Worm (Caenorhabditis elegans): ENCODE measurements around the gene Y14H12A.1.

Gene Y14H12A.1

DNA sequence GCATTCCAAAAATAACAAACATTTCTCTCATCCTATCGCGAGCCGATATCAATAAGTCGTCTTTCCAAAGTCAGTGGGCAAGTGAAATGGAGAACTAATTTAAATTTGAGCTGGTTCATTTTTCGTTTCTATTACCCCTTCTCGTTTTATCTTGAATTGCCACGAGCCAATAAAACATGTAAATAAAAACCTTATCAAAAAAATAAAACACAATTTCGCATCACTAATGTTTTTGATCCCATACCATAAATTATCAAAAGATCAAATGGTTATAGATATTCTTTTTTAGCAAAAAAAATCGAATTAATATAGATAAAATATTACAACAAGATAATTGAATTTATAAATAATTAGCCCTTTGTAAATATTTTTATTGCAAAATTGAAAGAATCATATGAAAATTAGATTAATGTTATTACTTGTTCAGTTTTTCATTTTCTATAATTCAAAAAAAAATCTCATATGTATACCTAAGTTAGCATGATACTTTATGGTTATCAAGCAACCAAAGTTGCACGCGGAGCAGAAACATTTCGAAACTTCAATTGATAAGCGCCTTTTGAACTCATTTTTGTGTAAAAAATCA, at the start of gene Y14H12A.1:
Gene Y14H12A.1 (plus strand): TSS at position 536 of the 586 bp plus-strand sequence.
- no peak for TF ChIP-seq unc-62 (GFP tag; optimal IDR thresholded peaks at IDR 0.05)

DNA sequence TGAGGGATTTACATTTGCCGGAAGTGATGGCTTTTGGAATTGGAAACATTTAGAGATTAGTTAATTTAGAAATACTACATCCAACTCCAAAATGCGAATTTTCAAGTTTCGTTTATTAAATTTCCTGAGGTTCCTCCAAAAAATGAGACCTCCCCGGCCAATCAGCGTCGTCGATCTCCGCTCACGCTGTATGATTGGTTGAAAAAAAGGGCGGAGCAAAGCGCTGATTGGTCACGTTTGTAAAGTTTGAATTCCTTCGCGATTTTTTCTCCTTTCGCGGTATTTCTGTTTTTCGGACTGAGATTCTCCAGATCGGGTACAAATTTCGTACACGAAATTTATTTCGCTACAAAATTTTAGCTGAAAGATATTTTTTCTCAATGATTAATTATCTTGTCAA, 45.6 kb upstream of the Y14H12A.1 start:
- TF ChIP-seq unc-62 (GFP tag; optimal IDR thresholded peaks at IDR 0.05): no peak

DNA sequence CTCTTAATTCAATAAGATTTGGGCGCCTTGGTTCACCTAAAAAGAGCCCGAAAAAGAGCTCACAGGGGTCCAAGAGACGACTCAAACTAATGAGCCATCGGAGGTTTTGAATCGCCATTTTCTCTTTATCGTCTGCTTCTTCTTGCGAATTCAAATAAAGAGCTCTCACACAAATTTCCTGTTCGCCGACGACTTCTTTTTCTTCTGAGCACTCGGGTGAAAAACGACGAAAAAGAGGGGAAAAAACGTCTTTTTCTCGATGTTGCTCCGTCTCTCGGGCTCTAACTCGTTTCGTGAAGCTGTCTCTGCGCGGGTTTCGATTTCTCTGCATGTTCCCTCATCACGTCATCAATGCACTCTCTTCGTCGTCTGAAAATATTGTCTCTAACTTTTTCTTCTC, 44.5 kb upstream of the Y14H12A.1 start:
- no peak for TF ChIP-seq unc-62 (GFP tag; optimal IDR thresholded peaks at IDR 0.05)

DNA sequence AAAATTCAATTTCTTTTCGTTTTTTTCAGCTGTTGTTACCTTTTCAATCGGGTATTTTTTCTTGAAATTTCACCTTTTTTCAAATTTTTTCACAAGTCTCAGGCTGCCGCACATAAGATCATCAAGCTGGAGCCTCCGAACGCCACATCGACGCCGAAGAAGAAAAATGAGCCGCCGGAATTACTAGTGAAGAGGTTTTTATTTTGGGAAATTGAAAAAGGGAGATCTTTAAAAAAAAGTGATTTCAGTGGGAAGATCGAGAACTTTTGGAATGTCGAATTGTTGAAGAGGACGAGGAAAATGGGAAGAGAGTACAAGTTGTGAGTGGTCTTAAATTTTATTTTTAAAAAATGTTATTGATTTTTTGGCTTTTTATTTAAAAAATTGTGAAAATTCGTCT, 42.9 kb upstream of the Y14H12A.1 start, which contains the start of gene sea-2:
Gene sea-2 (plus strand): TSS at position 301 of the 400 bp plus-strand sequence.
- TF ChIP-seq unc-62 (GFP tag; optimal IDR thresholded peaks at IDR 0.05): no peak

DNA sequence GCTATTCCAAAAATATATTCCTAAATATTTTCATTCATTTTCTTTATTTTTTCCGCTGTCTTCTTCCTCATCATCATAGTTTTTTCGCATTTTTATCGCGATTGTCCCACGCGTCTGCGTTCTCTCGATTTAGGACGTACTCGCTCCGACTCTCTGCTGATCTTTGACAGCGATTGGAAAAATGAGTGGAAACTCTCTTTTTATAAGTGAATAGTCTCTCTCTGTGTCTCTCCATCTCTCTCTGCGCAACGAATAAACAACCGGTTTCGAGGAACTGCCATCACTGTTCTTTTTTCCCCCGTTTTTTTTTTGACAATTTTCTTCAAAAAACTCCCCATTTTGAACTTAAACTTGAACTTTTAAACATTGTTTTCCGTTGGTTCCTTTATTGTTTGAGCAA, 41.6 kb upstream of the Y14H12A.1 start:
- TF ChIP-seq unc-62 (GFP tag; optimal IDR thresholded peaks at IDR 0.05): no peak

DNA sequence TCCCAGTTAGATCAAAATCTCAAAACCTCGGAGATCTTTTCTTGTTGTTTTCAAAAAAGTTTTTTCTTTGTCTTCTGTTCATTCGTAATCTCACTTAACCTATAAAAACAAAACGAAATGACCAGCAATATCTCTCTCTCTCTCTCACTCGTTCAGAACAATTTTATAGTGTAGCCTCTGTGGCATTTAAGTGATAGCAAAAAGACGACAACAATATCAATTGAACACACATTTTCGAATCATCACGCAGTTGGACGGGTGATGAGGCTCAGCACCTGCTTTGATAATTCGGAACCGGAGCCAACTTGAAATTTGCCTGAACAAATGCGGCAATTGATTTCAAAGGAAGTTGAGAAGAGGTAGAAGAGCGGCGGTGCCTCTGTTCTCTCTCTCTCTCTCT, 40.6 kb upstream of the Y14H12A.1 start:
- no peak for TF ChIP-seq unc-62 (GFP tag; optimal IDR thresholded peaks at IDR 0.05)

DNA sequence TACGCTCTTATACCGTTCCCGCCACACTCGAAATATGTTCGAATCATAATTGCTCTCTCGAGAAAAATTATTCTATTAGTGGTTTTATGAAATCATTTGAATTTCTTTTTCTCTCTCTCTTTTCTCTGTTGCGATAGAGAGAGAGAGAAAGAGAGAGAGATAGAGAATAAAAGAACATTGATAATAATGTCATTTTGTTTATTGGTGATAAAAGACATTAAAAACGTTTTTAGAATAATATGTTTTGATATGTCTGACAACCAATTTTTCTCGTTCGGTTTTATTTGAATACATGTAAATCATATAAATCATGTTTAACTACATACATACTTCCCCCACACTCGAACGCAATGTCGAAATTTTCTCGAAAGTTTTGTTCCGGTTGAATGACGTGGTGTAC, 40.0 kb upstream of the Y14H12A.1 start:
- no peak for TF ChIP-seq unc-62 (GFP tag; optimal IDR thresholded peaks at IDR 0.05)

DNA sequence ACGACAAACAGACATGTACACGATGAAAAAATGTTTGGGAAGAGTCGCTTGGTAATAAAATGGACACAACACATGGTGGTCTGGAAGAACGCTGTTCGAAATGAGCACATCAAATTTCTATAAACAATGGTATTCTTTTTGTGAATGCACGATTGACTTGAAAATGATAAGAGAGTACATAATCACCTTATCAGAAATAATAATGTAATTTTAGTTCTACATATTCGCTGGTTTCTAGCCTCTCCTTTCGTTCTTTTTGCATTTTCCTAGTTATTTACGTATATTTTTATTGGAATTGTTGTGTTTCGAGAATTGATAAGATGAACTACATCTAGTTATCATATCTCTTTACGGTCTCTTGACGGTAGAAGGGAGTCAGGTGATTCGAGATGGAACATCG, 39.0 kb upstream of the Y14H12A.1 start:
- TF ChIP-seq unc-62 (GFP tag; optimal IDR thresholded peaks at IDR 0.05): no peak

DNA sequence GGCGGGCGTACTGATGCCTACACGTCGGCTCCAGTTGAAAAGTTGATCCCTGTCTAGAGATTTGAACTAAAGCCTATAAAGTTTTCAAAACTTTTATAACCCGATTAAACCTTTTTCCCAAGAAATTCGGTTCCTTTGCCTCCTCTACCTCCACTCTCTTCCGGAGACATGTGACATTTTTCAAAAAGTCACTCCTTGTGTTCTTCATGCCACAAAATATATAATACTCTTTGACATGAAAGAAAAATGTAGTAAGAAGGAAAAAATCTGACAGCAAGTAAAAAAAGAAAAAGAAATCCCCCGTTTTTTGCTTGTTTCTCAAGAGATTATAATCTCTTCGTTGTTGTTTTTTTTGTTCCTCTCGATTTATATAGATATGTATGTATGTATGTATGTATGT, 38.2 kb upstream of the Y14H12A.1 start:
- TF ChIP-seq unc-62 (GFP tag; optimal IDR thresholded peaks at IDR 0.05): no peak

DNA sequence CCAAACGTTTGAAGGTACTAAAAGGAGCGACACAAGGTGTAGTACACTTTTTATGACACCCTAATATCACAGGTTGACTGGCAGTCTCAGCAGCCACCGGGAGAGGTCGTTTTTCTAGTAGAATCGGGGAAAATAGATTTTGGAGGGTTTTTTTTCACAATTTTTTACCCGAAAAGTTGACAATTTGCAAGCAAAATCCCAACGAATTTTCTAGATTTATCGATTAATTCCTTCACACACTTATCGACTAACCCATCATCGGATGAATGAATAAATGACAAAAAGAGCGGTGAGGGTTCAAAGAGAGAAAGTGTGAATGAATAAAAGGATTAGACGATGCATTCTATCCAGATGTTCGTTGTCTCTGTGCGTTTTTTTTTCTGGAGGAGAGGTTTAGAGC, 37.1 kb upstream of the Y14H12A.1 start:
- no peak for TF ChIP-seq unc-62 (GFP tag; optimal IDR thresholded peaks at IDR 0.05)

DNA sequence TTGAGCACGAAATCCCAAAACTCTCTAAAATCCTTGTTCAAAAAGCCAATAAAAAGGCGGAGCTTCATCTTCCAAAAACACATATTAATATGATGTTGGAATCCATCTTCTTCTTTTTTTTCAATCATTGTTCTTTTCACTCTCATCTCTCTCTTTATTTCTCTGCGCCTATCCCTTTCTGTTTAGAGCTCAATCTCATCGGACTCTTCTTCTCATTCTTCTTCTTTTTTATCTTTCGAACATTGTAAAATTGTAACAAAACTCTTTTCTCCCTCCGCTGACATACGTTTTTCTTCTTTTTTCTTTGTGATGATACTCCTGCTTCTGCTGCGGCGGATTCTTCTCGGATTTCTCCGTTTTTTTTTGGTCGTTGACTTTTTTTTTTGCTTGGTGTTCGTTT, 36.3 kb upstream of the Y14H12A.1 start:
- no peak for TF ChIP-seq unc-62 (GFP tag; optimal IDR thresholded peaks at IDR 0.05)

DNA sequence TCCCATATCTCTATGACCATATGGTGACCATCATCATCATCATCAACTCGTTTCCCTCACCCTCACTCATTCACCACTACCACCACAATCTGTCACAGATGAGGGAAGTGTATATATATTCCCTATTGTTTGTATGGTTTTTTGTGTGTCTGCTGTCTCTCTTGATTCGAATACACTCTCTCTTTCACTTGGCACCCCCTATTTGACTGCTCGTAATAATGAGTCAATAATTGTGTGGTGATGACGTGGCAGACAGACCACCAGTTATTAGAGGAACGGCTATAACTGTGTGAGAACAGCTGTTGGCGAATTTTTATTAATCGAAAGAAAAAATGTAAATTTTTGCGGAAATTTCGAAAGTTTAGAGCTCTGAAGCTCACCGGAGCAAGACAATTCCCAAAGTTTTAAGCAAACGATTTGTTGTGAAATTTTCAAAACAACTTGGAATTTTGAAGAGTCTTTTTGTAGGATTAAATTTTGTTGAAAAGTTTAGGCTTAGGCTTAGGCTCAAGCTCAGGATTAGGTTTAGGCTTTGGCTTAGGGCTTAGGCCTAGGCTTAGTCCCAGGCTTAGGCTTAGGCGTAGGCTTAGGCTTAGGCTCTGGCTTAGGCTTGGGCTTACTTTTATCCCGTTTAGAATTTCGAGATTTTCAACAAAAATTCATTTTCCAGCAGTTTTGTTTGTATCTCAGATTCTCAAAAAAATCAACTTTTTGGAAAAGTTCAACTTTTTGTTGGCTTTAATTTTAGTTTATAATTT, 35.4 kb upstream of the Y14H12A.1 start:
- TF ChIP-seq unc-62 (GFP tag; optimal IDR thresholded peaks at IDR 0.05): no peak

DNA sequence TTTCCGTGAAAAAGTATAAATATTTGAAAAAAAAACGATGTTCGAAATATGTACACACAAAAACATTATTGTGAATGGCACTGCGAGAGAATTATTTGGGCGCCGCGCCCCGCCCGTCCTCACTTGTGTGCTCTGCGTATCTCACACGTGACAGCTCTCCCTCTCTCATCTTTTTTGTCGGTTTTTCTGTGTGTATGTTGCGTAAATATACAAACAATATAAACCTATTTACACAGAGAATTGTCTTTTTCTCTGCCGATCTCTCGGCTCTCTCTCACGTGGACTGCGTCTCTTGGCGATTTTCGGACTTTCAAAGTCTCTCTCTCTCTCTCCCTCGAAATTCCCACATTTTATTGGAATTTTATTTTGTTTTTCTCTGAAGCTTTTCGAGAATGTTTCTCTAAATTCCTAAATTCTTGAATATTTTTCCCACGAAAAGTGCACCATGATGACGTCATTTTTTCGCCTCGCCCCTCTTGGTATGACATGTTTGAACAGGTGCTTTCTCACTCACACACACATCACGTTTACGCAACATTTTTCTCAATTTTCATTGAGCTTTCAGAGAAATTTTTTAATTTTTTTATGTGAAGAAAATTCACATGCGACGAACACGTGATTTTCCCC, 34.2 kb upstream of the Y14H12A.1 start:
- no peak for TF ChIP-seq unc-62 (GFP tag; optimal IDR thresholded peaks at IDR 0.05)

DNA sequence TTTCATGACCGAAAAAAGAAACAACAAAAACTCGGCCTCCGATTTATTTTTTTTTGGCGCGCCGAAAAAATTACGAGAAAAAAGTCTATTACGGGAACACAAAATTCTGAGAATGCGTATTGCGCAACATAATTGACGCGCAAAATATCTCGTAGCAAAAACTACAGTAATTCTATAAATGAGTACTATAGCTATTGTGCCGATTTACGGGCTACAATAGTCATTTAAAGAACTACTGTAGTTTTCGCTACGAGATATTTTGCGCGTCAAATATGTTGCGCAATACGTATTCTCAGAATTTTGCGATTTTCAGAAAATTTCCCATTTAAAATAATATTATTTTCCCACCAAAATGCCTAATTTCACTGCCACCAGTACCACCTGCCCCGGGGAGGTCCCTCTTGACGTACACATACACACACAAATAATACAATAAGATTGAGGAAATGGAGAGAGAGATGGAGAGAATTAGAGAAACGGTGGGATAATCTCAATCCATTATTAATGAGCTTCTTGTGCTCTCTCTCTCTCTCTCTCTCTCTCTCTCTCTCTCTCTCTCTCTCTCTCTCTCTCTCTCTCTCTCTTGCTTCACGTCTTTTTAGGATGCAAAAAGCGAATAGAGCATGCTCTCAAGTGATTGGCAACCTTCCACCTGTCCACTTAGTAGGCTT, 33.4 kb upstream of the Y14H12A.1 start:
- no peak for TF ChIP-seq unc-62 (GFP tag; optimal IDR thresholded peaks at IDR 0.05)

DNA sequence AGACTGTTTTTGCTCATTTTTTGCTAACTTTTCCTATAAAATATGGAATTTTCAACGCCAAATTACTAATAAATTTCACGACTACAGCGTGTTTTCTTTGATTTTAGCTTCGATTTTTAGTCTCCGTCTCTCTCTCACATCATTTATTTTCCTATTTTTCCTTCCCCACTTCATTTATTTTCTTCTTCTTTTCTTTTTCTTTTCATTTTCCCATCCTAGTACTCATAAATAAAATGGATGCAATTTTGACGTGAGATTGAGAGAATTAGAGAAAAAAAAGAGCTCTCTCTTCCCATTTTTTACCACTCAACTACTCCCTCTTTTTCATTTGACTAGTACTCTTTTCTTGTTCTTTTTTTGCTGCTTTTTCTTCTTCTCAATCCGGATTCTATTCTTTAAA, 32.7 kb upstream of the Y14H12A.1 start:
- no peak for TF ChIP-seq unc-62 (GFP tag; optimal IDR thresholded peaks at IDR 0.05)

DNA sequence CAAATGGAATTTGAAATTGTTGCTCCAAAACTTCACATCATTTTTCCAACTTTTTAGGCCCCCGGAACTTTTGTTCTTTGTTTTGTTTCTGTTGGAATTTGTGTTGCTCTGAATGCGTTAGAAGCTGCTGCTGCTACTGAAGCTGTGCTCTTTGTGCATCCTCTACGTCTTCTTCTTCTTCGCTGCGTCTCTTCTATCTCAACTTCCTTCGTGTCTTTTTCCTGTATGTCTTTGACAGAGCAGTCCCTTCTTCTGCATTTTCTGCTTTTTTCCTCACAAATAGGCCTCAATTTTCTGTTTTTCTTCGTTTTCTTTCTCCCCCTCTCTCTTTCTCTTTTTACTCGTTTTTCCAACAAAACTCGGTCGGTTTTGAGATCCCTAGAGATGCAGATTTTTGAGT, 31.7 kb upstream of the Y14H12A.1 start:
- TF ChIP-seq unc-62 (GFP tag; optimal IDR thresholded peaks at IDR 0.05): no peak
